Worm (Caenorhabditis elegans) whole organism, mixed stage, embryonic: Measurements from ENCODE around the gene F41E6.7.

Experiments
- blmp-1 ChIP-seq: fragments of 150-350 bp; optimal IDR thresholded peaks from 2 replicates; lab custom pipeline; 2014; ENCODE audit warnings: missing biosample characterization, missing genetic modification characterization
- ceh-83 ChIP-seq: fragments of 200-800 bp; sonication (Bioruptor generic); optimal IDR thresholded peaks from 2 replicates; lab custom pipeline; 2018; ENCODE audit warnings: mild to moderate bottlenecking, missing genetic modification characterization, missing compliant biosample characterization
- ces-1 ChIP-seq: fragments of 150-350 bp; optimal IDR thresholded peaks from 2 replicates; lab custom pipeline; 2014; ENCODE audit warnings: missing biosample characterization, missing genetic modification reagents, missing genetic modification characterization
- cnd-1 ChIP-seq: fragments of 200-800 bp; sonication (Bioruptor generic); optimal IDR thresholded peaks from 2 replicates; lab custom pipeline; 2018; ENCODE audit warnings: mild to moderate bottlenecking, missing genetic modification characterization, missing compliant biosample characterization
- drap-1 ChIP-seq: fragments of 200-800 bp; sonication (Bioruptor generic); optimal IDR thresholded peaks from 3 replicates; lab custom pipeline; 2018; ENCODE audit warnings: mild to moderate bottlenecking, missing genetic modification characterization, missing compliant biosample characterization
- elt-3 ChIP-seq: fragments of 150-350 bp; optimal IDR thresholded peaks from 2 replicates; lab custom pipeline; 2014; ENCODE audit warnings: missing biosample characterization, missing genetic modification characterization
- flh-1 ChIP-seq: fragments of 200-800 bp; sonication (Bioruptor generic); optimal IDR thresholded peaks from 2 replicates; lab custom pipeline; 2018; ENCODE audit warnings: mild to moderate bottlenecking, missing genetic modification characterization, moderate library complexity, missing compliant biosample characterization
- lsy-2 ChIP-seq: fragments of 150-350 bp; optimal IDR thresholded peaks from 2 replicates; lab custom pipeline; 2014; ENCODE audit warnings: missing biosample characterization, missing genetic modification characterization
- mep-1 ChIP-seq: fragments of 150-350 bp; optimal IDR thresholded peaks from 2 replicates; lab custom pipeline; 2017; ENCODE audit warnings: missing biosample characterization, missing genetic modification reagents, missing genetic modification characterization, inconsistent platforms
- pha-4 ChIP-seq: fragments of 150-350 bp; optimal IDR thresholded peaks from 2 replicates; lab custom pipeline; 2018; ENCODE audit warnings: missing biosample characterization, missing genetic modification reagents, missing genetic modification characterization
- snpc-4 ChIP-seq: fragments of 150-350 bp; optimal IDR thresholded peaks from 2 replicates; lab custom pipeline; 2014; ENCODE audit warnings: missing biosample characterization, missing genetic modification characterization
- unc-62 ChIP-seq: fragments of 150-350 bp; optimal IDR thresholded peaks from 2 replicates; lab custom pipeline; 2014; ENCODE audit warnings: missing biosample characterization, missing genetic modification reagents, missing genetic modification characterization
- ztf-11 ChIP-seq: fragments of 150-350 bp; optimal IDR thresholded peaks from 2 replicates; lab custom pipeline; 2014; ENCODE audit warnings: missing biosample characterization, missing genetic modification characterization

DNA sequence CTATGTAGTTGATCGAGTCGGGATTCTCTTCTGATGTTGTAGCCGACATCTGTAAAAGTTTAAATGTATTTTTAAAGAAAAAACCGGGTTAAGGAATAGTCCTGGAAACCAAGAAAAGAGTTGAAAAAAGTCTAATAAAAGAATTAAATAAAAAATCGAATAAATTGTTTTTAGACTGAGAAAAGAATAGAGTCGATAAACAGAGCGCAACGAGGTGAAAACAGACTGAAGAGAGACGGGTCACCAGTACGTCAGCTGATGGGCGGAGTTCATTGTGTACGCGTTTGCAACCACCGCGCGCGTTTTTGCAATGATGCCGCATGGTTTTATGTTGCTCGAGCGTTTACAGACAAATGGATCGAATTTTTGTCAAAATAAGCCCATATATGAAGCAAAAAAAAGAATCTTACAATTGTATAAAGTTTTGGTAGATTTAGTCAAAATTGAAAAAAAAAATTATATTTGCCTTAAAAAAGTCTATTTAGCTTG is 32.2 kb upstream of the F41E6.7 start, which contains the start of gene atg-18:
- peak; percentile 41 for TF ChIP-seq blmp-1 (tag; lab: Kevin White, UChicago)
- no peak for TF ChIP-seq snpc-4
- peak; percentile 36 for TF ChIP-seq pha-4
- peak; percentile 18 for TF ChIP-seq unc-62 (GFP tag; lab: Kevin White, UChicago)
- TF ChIP-seq drap-1 (GFP tag; lab: Kevin White, UChicago): peak; percentile 62
- no peak for TF ChIP-seq ces-1 (GFP tag; lab: Kevin White, UChicago)
- TF ChIP-seq elt-3: no peak
- peak; percentile 75 for TF ChIP-seq ceh-83 (GFP tag; lab: Kevin White, UChicago)
- peak; percentile 45 for TF ChIP-seq mep-1 (tag; lab: Kevin White, UChicago)
- peak; percentile 53 for TF ChIP-seq cnd-1 (tag; lab: Kevin White, UChicago)
- TF ChIP-seq lsy-2 (tag; lab: Kevin White, UChicago): peak; percentile 39
- peak; percentile 10 for TF ChIP-seq ztf-11 (tag; lab: Kevin White, UChicago)
- TF ChIP-seq flh-1 (GFP tag; lab: Kevin White, UChicago): no peak
